Fruit fly (Drosophila melanogaster): ENCODE data around the gene CG4098.

The CG4098 gene

dm6 chr3L:16574307-16574946, 34.7 kb downstream of the CG4098 start, which contains the start of gene mbf1 (continued):
- TF ChIP-seq stwl (tag; optimal IDR thresholded peaks at IDR 0.05) = peak; percentile 85
- peak; percentile 12 for TF ChIP-seq wek (GFP tag; optimal IDR thresholded peaks at IDR 0.05)
- no peak for TF ChIP-seq vnd (GFP tag; IDR thresholded peaks at IDR 0.05; ENCODE audit: partially characterized antibody)
- no peak for TF ChIP-seq eyg (GFP tag; optimal IDR thresholded peaks at IDR 0.05)
- peak; percentile 37 for TF ChIP-seq mam (GFP tag; optimal IDR thresholded peaks at IDR 0.05)
- TF ChIP-seq sim (GFP tag; IDR thresholded peaks at IDR 0.05) = no peak
- peak; percentile 53 for TF ChIP-seq CG2712 (tag; optimal IDR thresholded peaks at IDR 0.05)
- peak; percentile 16 for TF ChIP-seq CG15269 (tag; optimal IDR thresholded peaks at IDR 0.05)
- TF ChIP-seq CG9932 (GFP tag; IDR thresholded peaks at IDR 0.05) = peak; percentile 41; the same call in 1 of the 2 replicates
- TF ChIP-seq grau (tag; optimal IDR thresholded peaks at IDR 0.05) = peak; percentile 22
- TF ChIP-seq CG8765 (GFP tag; IDR thresholded peaks at IDR 0.05) = no peak
- TF ChIP-seq CG31388 (GFP tag; optimal IDR thresholded peaks at IDR 0.05) = no peak
- peak; percentile 63 for TF ChIP-seq CG15514 (GFP tag; optimal IDR thresholded peaks at IDR 0.05)
- peak; percentile 32 for TF ChIP-seq CG12769 (tag; optimal IDR thresholded peaks at IDR 0.05)
- peak; percentile 19 for TF ChIP-seq CG7928 (GFP tag; optimal IDR thresholded peaks at IDR 0.05)
- TF ChIP-seq CG4360 (GFP tag; IDR thresholded peaks at IDR 0.05) = no peak
- no peak for TF ChIP-seq gcm2 (GFP tag; optimal IDR thresholded peaks at IDR 0.05)
- TF ChIP-seq slbo (GFP tag; IDR thresholded peaks at IDR 0.05) = no peak
- no peak for TF ChIP-seq lov (optimal IDR thresholded peaks at IDR 0.05)
- no peak for TF ChIP-seq lov (GFP tag; IDR thresholded peaks at IDR 0.05)
- no peak for TF ChIP-seq Chrac-16 (GFP tag; optimal IDR thresholded peaks at IDR 0.05)
- peak; percentile 97 for TF ChIP-seq gfzf (GFP tag; optimal IDR thresholded peaks at IDR 0.05)
- peak; percentile 32 for TF ChIP-seq CTCF (GFP tag; optimal IDR thresholded peaks at IDR 0.05)
- no peak for TF ChIP-seq trh (GFP tag; optimal IDR thresholded peaks at IDR 0.05)
- TF ChIP-seq oc (tag; optimal IDR thresholded peaks at IDR 0.05) = peak; percentile 48
- no peak for TF ChIP-seq Hr3 (GFP tag; optimal IDR thresholded peaks at IDR 0.05)
- no peak for TF ChIP-seq jigr1 (GFP tag; IDR thresholded peaks at IDR 0.05)
- peak; percentile 27; the same call in 1 of the 3 replicates for TF ChIP-seq CG34422 (GFP tag; IDR thresholded peaks at IDR 0.05)
- TF ChIP-seq CG4854 (GFP tag; optimal IDR thresholded peaks at IDR 0.05) = peak; percentile 12
- TF ChIP-seq yki (optimal IDR thresholded peaks at IDR 0.05) = no peak
- peak; percentile 71 for TF ChIP-seq unc-4 (GFP tag; IDR thresholded peaks at IDR 0.05; ENCODE audit: partially characterized antibody)
- peak; percentile 84 for TF ChIP-seq trem (tag; optimal IDR thresholded peaks at IDR 0.05)
- peak; percentile 51; the same call in 2 of the 3 replicates for TF ChIP-seq knrl (GFP tag; IDR thresholded peaks at IDR 0.05; ENCODE audit: partially characterized antibody)
- TF ChIP-seq Eip74EF (GFP tag; optimal IDR thresholded peaks at IDR 0.05) = no peak
- TF ChIP-seq ham (GFP tag; IDR thresholded peaks at IDR 0.05) = no peak
- TF ChIP-seq CG30020 (tag; optimal IDR thresholded peaks at IDR 0.05) = peak; percentile 36
- peak; percentile 62 for TF ChIP-seq CG9437 (GFP tag; optimal IDR thresholded peaks at IDR 0.05)
- TF ChIP-seq HmgD (GFP tag; optimal IDR thresholded peaks at IDR 0.05) = peak; percentile 39
- peak in 1 of 2 experiments; percentile 1 for TF ChIP-seq bsh (GFP tag; optimal IDR thresholded peaks at IDR 0.05)
- TF ChIP-seq inv (GFP tag; IDR thresholded peaks at IDR 0.05; ENCODE audit: partially characterized antibody) = peak; percentile 48; the same call in 1 of the 2 replicates
- peak; percentile 62 to 92 for TF ChIP-seq crp (GFP tag; optimal IDR thresholded peaks at IDR 0.05)
- TF ChIP-seq CG7839 (tag; optimal IDR thresholded peaks at IDR 0.05) = no peak
- TF ChIP-seq dmrt11E (tag; optimal IDR thresholded peaks at IDR 0.05) = peak; percentile 10
- no peak for TF ChIP-seq Nf-YA (GFP tag; IDR thresholded peaks at IDR 0.05)
- TF ChIP-seq CG2678 (tag; optimal IDR thresholded peaks at IDR 0.05) = peak; percentile 19
- peak; percentile 75 for TF ChIP-seq CG13287 (GFP tag; IDR thresholded peaks at IDR 0.05; ENCODE audit: partially characterized antibody)
- peak; percentile 91 for TF ChIP-seq YL-1 (GFP tag; optimal IDR thresholded peaks at IDR 0.05)
- no peak for TF ChIP-seq kah (GFP tag; optimal IDR thresholded peaks at IDR 0.05)
- TF ChIP-seq salm (tag; optimal IDR thresholded peaks at IDR 0.05) = no peak
- TF ChIP-seq CG33557 (GFP tag; optimal IDR thresholded peaks at IDR 0.05) = no peak
